Fruit fly (Drosophila melanogaster): ENCODE measurements around the gene CG7518.

dm6 chr3R:13047431-13047830 is 49.5 kb downstream of the CG7518 start, which contains the start of gene CG31157:
- TF ChIP-seq psq (GFP tag; optimal IDR thresholded peaks at IDR 0.05) (no peak), h (GFP tag; optimal IDR thresholded peaks at IDR 0.05) (no peak), rgr (GFP tag; optimal IDR thresholded peaks at IDR 0.05) (no peak), lola (GFP tag; optimal IDR thresholded peaks at IDR 0.05) (no peak), CG32264 (GFP tag; optimal IDR thresholded peaks at IDR 0.05) (no peak), pan (optimal IDR thresholded peaks at IDR 0.05) (no peak), Hr78 (GFP tag; optimal IDR thresholded peaks at IDR 0.05) (no peak)
